Worm (Caenorhabditis elegans) whole organism, L2 larva: Measurements from ENCODE around the gene T09E8.4.
"Not testable (repeated sequence)": the region's sequence is repeated elsewhere in the genome, so short reads cannot be mapped to it uniquely, and the experiment has no call there.

ENCODE experiments used
- C34F6.9 ChIP-seq: fragments of 150-350 bp; optimal IDR thresholded peaks from 2 replicates; lab custom pipeline; 2014; ENCODE audit warnings: missing biosample characterization, missing genetic modification characterization
- R02D3.7 ChIP-seq: fragments of 150-350 bp; optimal IDR thresholded peaks from 2 replicates; lab custom pipeline; 2014; ENCODE audit warnings: missing biosample characterization, missing genetic modification characterization
- Y55F3AM.14 ChIP-seq: fragments of 200-800 bp; sonication (Bioruptor generic); optimal IDR thresholded peaks from 2 replicates; lab custom pipeline; 2018; ENCODE audit warnings: mild to moderate bottlenecking, missing genetic modification characterization, missing compliant biosample characterization
- ZK546.5 ChIP-seq: sonication (generic microtip); optimal IDR thresholded peaks from 2 replicates; lab custom pipeline; 2017; ENCODE audit warnings: missing biosample characterization, missing genetic modification characterization
- alr-1 ChIP-seq: fragments of 150-350 bp; optimal IDR thresholded peaks from 2 replicates; lab custom pipeline; 2014; ENCODE audit warnings: missing biosample characterization, missing genetic modification characterization
- aly-2 ChIP-seq: fragments of 150-350 bp; optimal IDR thresholded peaks from 2 replicates; lab custom pipeline; 2014; ENCODE audit warnings: missing biosample characterization, missing genetic modification characterization
- ama-1 ChIP-seq: fragments of 150-350 bp; optimal IDR thresholded peaks from 2 replicates; lab custom pipeline; 2018; ENCODE audit warnings: inconsistent platforms
- blmp-1 ChIP-seq: sonication (generic microtip); optimal IDR thresholded peaks from 2 replicates; lab custom pipeline; 2017; ENCODE audit warnings: missing genetic modification characterization, mild to moderate bottlenecking, missing compliant biosample characterization, antibody characterized with exemption, moderate library complexity; ENCODE audit not compliant: insufficient read depth
- ceh-16 ChIP-seq: fragments of 150-350 bp; optimal IDR thresholded peaks from 2 replicates; lab custom pipeline; 2014; ENCODE audit warnings: missing biosample characterization, missing genetic modification characterization
- crh-2 ChIP-seq: sonication (generic microtip); optimal IDR thresholded peaks from 2 replicates; lab custom pipeline; 2017; ENCODE audit warnings: missing biosample characterization, missing genetic modification characterization
- egl-27 ChIP-seq: sonication (generic microtip); optimal IDR thresholded peaks from 3 replicates; lab custom pipeline; 2017; ENCODE audit warnings: missing biosample characterization, missing genetic modification reagents, missing genetic modification characterization
- elt-1 ChIP-seq: fragments of 150-350 bp; optimal IDR thresholded peaks from 2 replicates; lab custom pipeline; 2014; ENCODE audit warnings: missing biosample characterization, missing genetic modification characterization
- fos-1 ChIP-seq: fragments of 150-350 bp; optimal IDR thresholded peaks from 2 replicates; lab custom pipeline; 2014; ENCODE audit warnings: missing biosample characterization, missing genetic modification characterization
- lin-11 ChIP-seq: fragments of 150-350 bp; sonication (generic microtip); optimal IDR thresholded peaks from 2 replicates; lab custom pipeline; 2014; ENCODE audit warnings: missing biosample characterization, missing genetic modification characterization, inconsistent platforms, mixed read lengths
- mab-5 ChIP-seq: fragments of 150-350 bp; optimal IDR thresholded peaks from 2 replicates; lab custom pipeline; 2014; ENCODE audit warnings: missing biosample characterization, missing genetic modification characterization
- mdl-1 ChIP-seq, 2 experiments: fragments of 150-350 bp in 1 of 2; sonication (generic microtip) in 1 of 2; optimal IDR thresholded peaks; 2 replicates each; lab custom pipeline; 2017; ENCODE audit warnings: missing biosample characterization in 2 of 2, missing genetic modification characterization in 2 of 2
- nhr-10 ChIP-seq: sonication (generic microtip); optimal IDR thresholded peaks from 2 replicates; lab custom pipeline; 2017; ENCODE audit warnings: missing biosample characterization, missing genetic modification characterization
- nhr-12 ChIP-seq: fragments of 150-350 bp; optimal IDR thresholded peaks from 2 replicates; lab custom pipeline; 2014; ENCODE audit warnings: missing biosample characterization, missing genetic modification characterization
- nhr-129 ChIP-seq: fragments of 150-350 bp; optimal IDR thresholded peaks from 2 replicates; lab custom pipeline; 2014; ENCODE audit warnings: missing biosample characterization, missing genetic modification characterization
- nhr-21 ChIP-seq: fragments of 150-350 bp; optimal IDR thresholded peaks from 2 replicates; lab custom pipeline; 2014; ENCODE audit warnings: missing biosample characterization, missing genetic modification characterization
- nhr-237 ChIP-seq: fragments of 150-350 bp; optimal IDR thresholded peaks from 2 replicates; lab custom pipeline; 2014; ENCODE audit warnings: missing biosample characterization, missing genetic modification characterization
- nhr-25 ChIP-seq: fragments of 150-350 bp; sonication (generic microtip); optimal IDR thresholded peaks from 3 replicates; lab custom pipeline; 2014; ENCODE audit warnings: missing biosample characterization, missing genetic modification characterization
- nhr-6 ChIP-seq: fragments of 150-350 bp; optimal IDR thresholded peaks from 2 replicates; lab custom pipeline; 2014; ENCODE audit warnings: missing biosample characterization, missing genetic modification characterization
- nhr-77 ChIP-seq: fragments of 150-350 bp; optimal IDR thresholded peaks from 2 replicates; lab custom pipeline; 2014; ENCODE audit warnings: missing biosample characterization, missing genetic modification characterization
- peb-1 ChIP-seq: fragments of 150-350 bp; optimal IDR thresholded peaks from 2 replicates; lab custom pipeline; 2014; ENCODE audit warnings: missing biosample characterization, missing genetic modification characterization
- skn-1 ChIP-seq: sonication (generic microtip); optimal IDR thresholded peaks from 2 replicates; lab custom pipeline; 2017; ENCODE audit warnings: missing biosample characterization, missing genetic modification characterization
- sma-3 ChIP-seq: sonication (generic microtip); optimal IDR thresholded peaks from 2 replicates; lab custom pipeline; 2016; ENCODE audit warnings: missing genetic modification reagents, missing genetic modification characterization, missing compliant biosample characterization
- sma-9 ChIP-seq, 2 experiments: fragments of 150-350 bp in 1 of 2; sonication (generic microtip) in 1 of 2; optimal IDR thresholded peaks; 2 replicates each; lab custom pipeline; 2014 to 2016; ENCODE audit warnings: missing genetic modification characterization in 2 of 2, mild to moderate bottlenecking in 1 of 2, missing biosample characterization in 1 of 2, missing compliant biosample characterization in 1 of 2, missing genetic modification reagents in 1 of 2, moderate library complexity in 1 of 2
- snpc-4 ChIP-seq: fragments of 150-350 bp; optimal IDR thresholded peaks from 2 replicates; lab custom pipeline; 2014; ENCODE audit warnings: missing biosample characterization, missing genetic modification characterization
- unc-39 ChIP-seq: fragments of 150-350 bp; optimal IDR thresholded peaks from 2 replicates; lab custom pipeline; 2014; ENCODE audit warnings: missing biosample characterization, missing genetic modification characterization
- unc-55 ChIP-seq: fragments of 150-350 bp; sonication (generic microtip); optimal IDR thresholded peaks from 3 replicates; lab custom pipeline; 2014; ENCODE audit warnings: missing biosample characterization, missing genetic modification reagents, missing genetic modification characterization
- unc-62 ChIP-seq: fragments of 150-350 bp; optimal IDR thresholded peaks from 2 replicates; lab custom pipeline; 2014; ENCODE audit warnings: missing biosample characterization, missing genetic modification reagents, missing genetic modification characterization
- zag-1 ChIP-seq: fragments of 150-350 bp; optimal IDR thresholded peaks from 2 replicates; lab custom pipeline; 2014; ENCODE audit warnings: missing biosample characterization, missing genetic modification characterization
- ztf-11 ChIP-seq: sonication (generic microtip); optimal IDR thresholded peaks from 2 replicates; lab custom pipeline; 2017; ENCODE audit warnings: missing biosample characterization, missing genetic modification characterization
- ztf-4 ChIP-seq: fragments of 150-350 bp; optimal IDR thresholded peaks from 2 replicates; lab custom pipeline; 2014; ENCODE audit warnings: missing biosample characterization, missing genetic modification characterization

Gene T09E8.4

ce11 chrV:13154225-13154624, 29.8 kb downstream of the T09E8.4 start:
- TF ChIP-seq aly-2 (tag; lab: Kevin White, UChicago) (no peak), ztf-4 (no peak), nhr-237 (tag; lab: Kevin White, UChicago) (no peak), ama-1 (lab: Kevin White, UChicago) (no peak), nhr-129 (tag; lab: Kevin White, UChicago) (no peak), skn-1 (tag; lab: Kevin White, UChicago) (no peak), lin-11 (tag; lab: Kevin White, UChicago) (no peak), mdl-1 (tag; optimal IDR thresholded peaks at IDR 0.05; lab: Kevin White, UChicago) (no peak), mab-5 (tag; lab: Kevin White, UChicago) (no peak), nhr-21 (tag; lab: Kevin White, UChicago) (no peak), nhr-25 (tag; lab: Kevin White, UChicago) (no peak), nhr-6 (tag; lab: Kevin White, UChicago) (no peak), egl-27 (tag; lab: Kevin White, UChicago) (no peak), elt-1 (tag; lab: Kevin White, UChicago) (no peak), zag-1 (tag; lab: Kevin White, UChicago) (no peak), unc-39 (tag; lab: Kevin White, UChicago) (no peak), sma-9 (GFP tag; optimal IDR thresholded peaks at IDR 0.05; lab: Kevin White, UChicago) (no peak), sma-9 (tag; optimal IDR thresholded peaks at IDR 0.05; lab: Kevin White, UChicago) (no peak)
- TF ChIP-seq, all 48 proteins: peak for 0

- TF ChIP-seq nhr-129 (tag; lab: Kevin White, UChicago) = no peak
- TF ChIP-seq C34F6.9 (tag; lab: Kevin White, UChicago) = no peak
- no peak for TF ChIP-seq Y55F3AM.14 (GFP tag; lab: Kevin White, UChicago)
- no peak for TF ChIP-seq nhr-12 (tag; lab: Kevin White, UChicago)
- TF ChIP-seq blmp-1 (tag; lab: Kevin White, UChicago) = no peak
- no peak for TF ChIP-seq zag-1 (tag; lab: Kevin White, UChicago)
- no peak for TF ChIP-seq nhr-10 (tag; lab: Kevin White, UChicago)
- TF ChIP-seq ztf-4 = no peak
- TF ChIP-seq ztf-11 (tag; lab: Kevin White, UChicago) = no peak
- no peak for TF ChIP-seq ZK546.5
- no peak for TF ChIP-seq nhr-77
- TF ChIP-seq lin-11 (tag; lab: Kevin White, UChicago) = no peak
- TF ChIP-seq crh-2 (tag; lab: Kevin White, UChicago) = no peak
- TF ChIP-seq aly-2 (tag; lab: Kevin White, UChicago) = no peak
Measured at ce11 chrV:13152575-13152974, 31.5 kb downstream of the T09E8.4 start, which contains the start of gene noca-1. Gene noca-1 (plus strand): TSS chrV:13152919.

ce11 chrV:13138681-13139080, 45.4 kb downstream of the T09E8.4 start, which contains the start of gene dhc-3:
Gene dhc-3 (plus strand): TSS chrV:13138981.
- TF ChIP-seq unc-62 (GFP tag; lab: Kevin White, UChicago) = no peak
- no peak for TF ChIP-seq ztf-4
- TF ChIP-seq alr-1 (tag; lab: Kevin White, UChicago) = no peak
- no peak for TF ChIP-seq nhr-10 (tag; lab: Kevin White, UChicago)
- no peak for TF ChIP-seq nhr-12 (tag; lab: Kevin White, UChicago)
- TF ChIP-seq ama-1 (lab: Kevin White, UChicago) = no peak
- TF ChIP-seq sma-9 (GFP tag; optimal IDR thresholded peaks at IDR 0.05; lab: Kevin White, UChicago) = no peak
- no peak for TF ChIP-seq sma-9 (tag; optimal IDR thresholded peaks at IDR 0.05; lab: Kevin White, UChicago)
- TF ChIP-seq crh-2 (tag; lab: Kevin White, UChicago) = no peak
- TF ChIP-seq aly-2 (tag; lab: Kevin White, UChicago) = no peak
- no peak for TF ChIP-seq blmp-1 (tag; lab: Kevin White, UChicago)
- TF ChIP-seq peb-1 (tag; lab: Kevin White, UChicago) = no peak
- no peak for TF ChIP-seq skn-1 (tag; lab: Kevin White, UChicago)
- no peak for TF ChIP-seq ceh-16 (tag; lab: Kevin White, UChicago)
- no peak for TF ChIP-seq unc-55

ce11 chrV:13137955-13138354, 46.1 kb downstream of the T09E8.4 start, which contains the start of gene clec-41:
Gene clec-41 (minus strand): TSS chrV:13138101.
- TF ChIP-seq R02D3.7 (tag; lab: Kevin White, UChicago) (no peak), fos-1 (peak; percentile 96), nhr-6 (tag; lab: Kevin White, UChicago) (no peak), elt-1 (tag; lab: Kevin White, UChicago) (no peak)

DNA sequence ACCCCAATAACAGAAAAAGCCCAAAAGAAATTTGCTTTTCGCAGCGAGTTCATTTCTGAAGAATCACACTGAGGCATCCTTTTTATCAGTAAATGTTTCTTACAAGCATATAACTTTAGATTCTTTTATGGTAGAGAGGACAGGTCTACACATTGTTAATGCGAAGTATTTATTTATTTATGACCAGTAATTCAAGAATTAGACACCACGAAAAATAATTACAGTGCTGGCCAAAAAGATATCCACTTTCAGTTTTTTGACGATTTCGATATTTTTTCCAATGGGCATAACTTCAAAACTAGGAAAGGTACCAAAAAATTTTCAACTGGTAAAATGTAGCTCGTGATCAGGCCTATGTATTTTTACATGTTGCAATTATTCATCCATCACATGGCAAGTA, 49.3 kb downstream of the T09E8.4 start, which contains the start of gene clec-225:
Gene clec-225 (minus strand): TSS at position 101 of the 400 bp plus-strand sequence.
- TF ChIP-seq sma-3 (GFP tag; lab: Kevin White, UChicago); snpc-4; zag-1 (tag; lab: Kevin White, UChicago): not testable (repeated sequence)
